Worm (Caenorhabditis elegans): ENCODE results near the gene penr-1.

penr-1 gene

ce11 chrV:5273770-5274169, 4.5 kb downstream of the penr-1 start, which contains the start of gene natc-2:
natc-2 (plus strand) TSS chrV:5274070.
- no peak for TF ChIP-seq ceh-22 (tag; optimal IDR thresholded peaks at IDR 0.05)
- TF ChIP-seq ceh-24 (tag; optimal IDR thresholded peaks at IDR 0.05) = no peak
- no peak for TF ChIP-seq hlh-15 (tag; optimal IDR thresholded peaks at IDR 0.05)
- TF ChIP-seq nhr-11 (tag; optimal IDR thresholded peaks at IDR 0.05) = no peak
- TF ChIP-seq ceh-14 (tag; optimal IDR thresholded peaks at IDR 0.05) = no peak

DNA sequence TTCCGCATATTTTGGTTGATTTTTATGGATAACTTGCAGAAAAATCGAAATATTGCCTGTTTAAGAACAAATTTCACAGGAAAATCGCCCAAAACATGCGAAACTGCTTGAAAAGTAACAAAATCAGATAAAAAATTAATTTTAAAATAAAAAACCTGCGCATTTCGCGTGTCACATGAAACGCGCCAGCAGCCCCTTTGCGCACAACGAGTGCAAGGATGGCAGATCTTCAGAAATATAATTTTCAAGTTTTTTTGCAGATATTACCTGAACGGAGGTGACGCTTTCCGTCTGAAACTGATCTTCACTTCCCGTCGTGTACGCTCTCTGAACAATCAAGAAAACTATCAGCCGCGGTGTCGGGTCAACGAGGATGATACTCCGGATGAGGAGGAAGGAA, 5.7 kb downstream of the penr-1 start:
- TF ChIP-seq T23F11.4 (GFP tag; optimal IDR thresholded peaks at IDR 0.05) = no peak
- TF ChIP-seq zip-5 (tag; optimal IDR thresholded peaks at IDR 0.05) = no peak
- TF ChIP-seq hlh-13 (GFP tag; optimal IDR thresholded peaks at IDR 0.05) = no peak
- no peak for TF ChIP-seq ets-4 (tag; optimal IDR thresholded peaks at IDR 0.05)
- TF ChIP-seq nhr-232 (tag; optimal IDR thresholded peaks at IDR 0.05) = no peak
- TF ChIP-seq ceh-24 (tag; optimal IDR thresholded peaks at IDR 0.05) = no peak
- TF ChIP-seq ceh-45 (GFP tag; IDR thresholded peaks at IDR 0.05) = no peak
- TF ChIP-seq pag-3 (tag; optimal IDR thresholded peaks at IDR 0.05; ENCODE audit: borderline replicate concordance) = no peak
- peak; percentile 18 for TF ChIP-seq tbx-2 (tag; optimal IDR thresholded peaks at IDR 0.05)
- TF ChIP-seq pha-2 (tag; optimal IDR thresholded peaks at IDR 0.05) = peak; percentile 20
- no peak for TF ChIP-seq ceh-31 (tag; optimal IDR thresholded peaks at IDR 0.05)
- no peak for TF ChIP-seq gmeb-2 (tag; optimal IDR thresholded peaks at IDR 0.05)
- TF ChIP-seq K02D7.2 (tag; optimal IDR thresholded peaks at IDR 0.05) = no peak
- TF ChIP-seq ahr-1 (tag; optimal IDR thresholded peaks at IDR 0.05) = no peak
- TF ChIP-seq odd-2 (tag; optimal IDR thresholded peaks at IDR 0.05) = no peak
- no peak for TF ChIP-seq ama-1 (optimal IDR thresholded peaks at IDR 0.05)
- TF ChIP-seq ceh-9 (tag; optimal IDR thresholded peaks at IDR 0.05) = no peak
- TF ChIP-seq lim-6 (tag; optimal IDR thresholded peaks at IDR 0.05) = no peak
- TF ChIP-seq unc-42 (tag; optimal IDR thresholded peaks at IDR 0.05) = peak; percentile 48
- no peak for TF ChIP-seq ttx-3 (tag; optimal IDR thresholded peaks at IDR 0.05)
- TF ChIP-seq fkh-6 (tag; optimal IDR thresholded peaks at IDR 0.05) = no peak
- no peak for TF ChIP-seq eyg-1 (tag; optimal IDR thresholded peaks at IDR 0.05)
- no peak for TF ChIP-seq pros-1 (tag; optimal IDR thresholded peaks at IDR 0.05)
- TF ChIP-seq fax-1 (tag; optimal IDR thresholded peaks at IDR 0.05) = no peak
- no peak for TF ChIP-seq unc-55 (GFP tag; optimal IDR thresholded peaks at IDR 0.05)
- no peak for TF ChIP-seq ceh-30 (tag; optimal IDR thresholded peaks at IDR 0.05)
- TF ChIP-seq sdc-2 (tag; optimal IDR thresholded peaks at IDR 0.05) = no peak
- TF ChIP-seq ceh-18 (tag; optimal IDR thresholded peaks at IDR 0.05) = no peak
- TF ChIP-seq ceh-34 (tag; optimal IDR thresholded peaks at IDR 0.05) = peak; percentile 1
- TF ChIP-seq C38D4.7 (GFP tag; optimal IDR thresholded peaks at IDR 0.05) = no peak

ce11 chrV:5275426-5276007, 6.2 kb downstream of the penr-1 start:
- TF ChIP-seq nhr-11 (tag; optimal IDR thresholded peaks at IDR 0.05) (no peak), pros-1 (tag; optimal IDR thresholded peaks at IDR 0.05) (no peak), K09A11.1 (tag; optimal IDR thresholded peaks at IDR 0.05; ENCODE audit: insufficient read depth) (no peak), nfya-1 (tag; optimal IDR thresholded peaks at IDR 0.05) (peak; percentile 9), unc-86 (tag; optimal IDR thresholded peaks at IDR 0.05) (no peak), madf-2 (tag; optimal IDR thresholded peaks at IDR 0.05) (no peak)

ce11 chrV:5278001-5278400, 8.7 kb downstream of the penr-1 start, which contains the start of gene B0238.9:
B0238.9 (minus strand) TSS chrV:5278101.
- TF ChIP-seq ceh-45 (GFP tag; IDR thresholded peaks at IDR 0.05) (no peak), pha-4 (tag; optimal IDR thresholded peaks at IDR 0.05) (no peak), pat-9 (tag; optimal IDR thresholded peaks at IDR 0.05) (no peak), hlh-13 (GFP tag; optimal IDR thresholded peaks at IDR 0.05) (no peak), ref-2 (tag; optimal IDR thresholded peaks at IDR 0.05) (no peak), npax-4 (tag; optimal IDR thresholded peaks at IDR 0.05) (no peak), nhr-11 (tag; optimal IDR thresholded peaks at IDR 0.05) (no peak), Y22D7AL.16 (tag; optimal IDR thresholded peaks at IDR 0.05) (no peak), ceh-9 (tag; optimal IDR thresholded peaks at IDR 0.05) (no peak), tbx-2 (tag; optimal IDR thresholded peaks at IDR 0.05) (no peak), pag-3 (tag; optimal IDR thresholded peaks at IDR 0.05; ENCODE audit: borderline replicate concordance) (no peak), ceh-14 (tag; optimal IDR thresholded peaks at IDR 0.05) (no peak), sox-2 (GFP tag; IDR thresholded peaks at IDR 0.05) (no peak), che-1 (tag; optimal IDR thresholded peaks at IDR 0.05) (no peak), ceh-34 (tag; optimal IDR thresholded peaks at IDR 0.05) (no peak), eyg-1 (tag; optimal IDR thresholded peaks at IDR 0.05) (no peak), pax-1 (tag; optimal IDR thresholded peaks at IDR 0.05) (no peak), sox-4 (tag; optimal IDR thresholded peaks at IDR 0.05) (no peak), C08G9.2 (tag; optimal IDR thresholded peaks at IDR 0.05) (no peak)

Measured in whole organism, late embryonic.